Worm (Caenorhabditis elegans): Measurements from ENCODE around the gene F35H12.5.

DNA sequence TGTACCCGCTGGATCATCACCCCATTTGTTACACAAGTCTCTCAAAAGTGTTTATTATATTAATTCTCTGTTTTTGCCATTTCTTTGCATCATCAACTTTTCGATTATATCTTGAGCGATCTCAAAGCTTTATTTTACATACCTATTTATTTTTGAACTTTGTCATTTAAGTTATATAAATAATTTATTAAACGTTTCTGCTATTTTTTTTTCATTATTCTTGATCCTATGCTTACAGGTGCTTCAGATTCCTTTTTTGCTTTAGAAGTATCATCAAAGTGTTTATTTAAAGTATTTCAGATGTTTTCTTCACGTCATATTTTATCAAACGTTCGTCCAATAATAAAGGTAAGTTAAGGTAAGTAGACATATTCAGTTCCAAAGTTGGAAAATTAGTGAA lies at the start of gene F35H12.5:
- no peak for TF ChIP-seq F13H6.1 (tag; optimal IDR thresholded peaks at IDR 0.05)
- no peak for TF ChIP-seq nhr-12 (tag; optimal IDR thresholded peaks at IDR 0.05)
- TF ChIP-seq lin-13 (GFP tag; optimal IDR thresholded peaks at IDR 0.05), result no peak
- TF ChIP-seq unc-55 (GFP tag; optimal IDR thresholded peaks at IDR 0.05), result no peak

Data from whole organism, L2 larva.